Worm (Caenorhabditis elegans): ENCODE measurements around the gene ivd-1.

DNA sequence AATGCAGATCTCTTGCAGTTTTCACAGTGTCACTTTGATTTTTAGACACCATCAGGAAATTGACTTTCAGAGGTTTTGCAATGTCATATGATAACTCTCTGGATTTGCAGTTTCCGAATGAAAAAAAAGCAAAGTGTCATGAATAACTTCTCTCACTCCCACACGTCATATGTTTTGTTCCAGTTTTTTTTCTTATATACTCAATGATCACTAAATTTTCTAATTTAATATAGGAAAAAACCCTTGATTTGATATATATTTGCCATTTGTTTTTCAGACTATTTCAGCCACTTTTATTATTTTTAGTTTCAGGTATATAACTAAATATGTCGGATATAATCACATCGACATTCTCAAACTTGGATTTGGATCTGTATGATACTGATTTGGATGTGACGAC, 51.2 kb downstream of the ivd-1 start, which contains the start of gene C09B9.1:
- TF ChIP-seq nhr-237 (tag; optimal IDR thresholded peaks at IDR 0.05) (no peak), blmp-1 (tag; optimal IDR thresholded peaks at IDR 0.05) (no peak)

Measured in whole organism, mixed stage, embryonic.